Worm (Caenorhabditis elegans): ENCODE data around the gene Y40C7B.4.

ce11 chrX:17297408-17297807 lies 40.8 kb upstream of the Y40C7B.4 start:
- TF ChIP-seq snpc-4 (tag; optimal IDR thresholded peaks at IDR 0.05) (no peak), elt-1 (tag; optimal IDR thresholded peaks at IDR 0.05; ENCODE audit: borderline replicate concordance, insufficient read depth) (no peak), unc-39 (tag; optimal IDR thresholded peaks at IDR 0.05) (no peak), nhr-237 (tag; optimal IDR thresholded peaks at IDR 0.05) (no peak), unc-62 (GFP tag; optimal IDR thresholded peaks at IDR 0.05) (no peak), mep-1 (tag; optimal IDR thresholded peaks at IDR 0.05) (no peak), nhr-76 (tag; optimal IDR thresholded peaks at IDR 0.05) (no peak), pha-4 (tag; optimal IDR thresholded peaks at IDR 0.05) (no peak), nhr-28 (tag; optimal IDR thresholded peaks at IDR 0.05) (no peak), ceh-83 (GFP tag; optimal IDR thresholded peaks at IDR 0.05) (no peak), sptf-1 (tag; optimal IDR thresholded peaks at IDR 0.05) (no peak), nhr-12 (tag; optimal IDR thresholded peaks at IDR 0.05) (no peak), unc-120 (tag; optimal IDR thresholded peaks at IDR 0.05; ENCODE audit: poor library complexity, severe bottlenecking) (no peak), ztf-11 (tag; optimal IDR thresholded peaks at IDR 0.05) (no peak)
